Worm (Caenorhabditis elegans): ENCODE results near the gene K04C1.2.

DNA sequence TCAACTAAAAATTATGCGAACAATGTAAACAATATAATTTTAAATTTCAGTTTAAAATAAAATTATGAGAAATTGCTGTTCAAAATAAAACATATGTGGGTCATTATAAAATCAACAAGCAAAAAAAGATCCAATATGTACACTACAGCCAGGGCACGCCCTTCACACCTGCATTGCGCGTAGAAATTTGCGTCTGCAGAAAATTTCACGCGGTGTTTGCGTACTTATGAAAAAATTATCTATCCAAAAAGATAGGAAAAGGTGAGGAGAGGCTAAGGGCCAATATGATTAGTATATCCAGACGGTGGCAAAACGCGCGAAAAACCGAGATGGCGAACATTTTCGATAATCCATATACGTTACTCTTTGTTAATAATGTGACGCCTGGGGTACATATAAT, 6.0 kb downstream of the K04C1.2 start:
- TF ChIP-seq nfya-1 (tag; optimal IDR thresholded peaks at IDR 0.05; ENCODE audit: borderline replicate concordance, insufficient read depth): no peak
- no peak for TF ChIP-seq B0336.3 (GFP tag; IDR thresholded peaks at IDR 0.05)
- TF ChIP-seq ztf-18 (tag; optimal IDR thresholded peaks at IDR 0.05): no peak
- TF ChIP-seq lin-54 (GFP tag; optimal IDR thresholded peaks at IDR 0.05): no peak
- TF ChIP-seq ama-1 (optimal IDR thresholded peaks at IDR 0.05): no peak
- TF ChIP-seq ama-1 (GFP tag; optimal IDR thresholded peaks at IDR 0.05): no peak

Data from whole organism, young adult.